Fruit fly (Drosophila melanogaster): ENCODE measurements around the gene CG12655.

DNA sequence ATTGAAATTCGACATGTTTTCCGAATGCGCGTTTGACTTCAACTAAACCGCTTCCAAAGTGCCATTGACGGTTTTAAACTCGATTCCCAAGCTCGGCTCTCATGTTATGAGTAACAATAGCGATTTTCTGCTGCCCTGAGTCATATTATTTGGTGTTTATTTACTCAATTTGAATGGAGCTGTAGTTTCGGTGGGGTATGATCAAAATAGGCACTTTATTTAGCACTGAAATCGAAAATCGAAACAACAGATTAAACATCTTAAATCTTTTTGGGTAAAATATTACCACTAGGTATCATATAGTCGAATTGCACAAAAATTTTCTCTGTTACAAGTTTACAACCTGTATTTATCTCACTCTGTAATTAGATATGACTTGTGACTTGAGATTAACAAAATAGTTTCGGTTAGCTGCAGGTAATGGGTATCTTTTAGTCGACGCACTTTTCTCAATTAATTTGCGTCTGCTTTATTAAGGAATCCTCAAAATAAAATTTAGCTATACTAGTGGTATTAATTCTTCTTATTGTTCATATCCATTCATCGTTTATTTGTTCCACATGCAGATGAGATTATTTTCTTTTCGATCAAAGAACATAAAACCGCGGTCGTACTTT lies at the start of gene CG12655:
- TF ChIP-seq CG14711 (tag; optimal IDR thresholded peaks at IDR 0.05) (no peak), CG1620 (GFP tag; optimal IDR thresholded peaks at IDR 0.05) (no peak), cic (GFP tag; optimal IDR thresholded peaks at IDR 0.05) (no peak), Crg-1 (GFP tag; optimal IDR thresholded peaks at IDR 0.05) (no peak), CG7101 (tag; optimal IDR thresholded peaks at IDR 0.05) (no peak), cnc (optimal IDR thresholded peaks at IDR 0.05) (no peak)
